Worm (Caenorhabditis elegans) whole organism, L4/young adult: ENCODE results near the gene mrps-34.

Experiments used
- W03F9.2 ChIP-seq: fragments of 150-350 bp; optimal IDR thresholded peaks from 2 replicates; lab custom pipeline; 2014; ENCODE audit warnings: missing biosample characterization, missing genetic modification characterization
- dao-5 ChIP-seq: sonication (generic microtip); optimal IDR thresholded peaks from 2 replicates; lab custom pipeline; 2016; ENCODE audit warnings: missing genotype, missing genetic modification characterization, moderate library complexity, missing compliant biosample characterization
- him-1 ChIP-seq: sonication (generic microtip); optimal IDR thresholded peaks from 2 replicates; lab custom pipeline; 2016; ENCODE audit warnings: missing genotype, missing genetic modification reagents, missing genetic modification characterization, missing compliant biosample characterization

Gene mrps-34

ce11 chrIII:4542362-4542931 is at the start of gene mrps-34, which contains the start of gene cisd-3.1:
TSS of gene mrps-34 (minus strand) at chrIII:4542452.
TSS of gene cisd-3.1 (plus strand) at chrIII:4542881.
- TF ChIP-seq dao-5 (no peak), W03F9.2 (tag; lab: Kevin White, UChicago) (no peak), him-1 (tag; lab: Kevin White, UChicago) (no peak)

- no peak for TF ChIP-seq W03F9.2 (tag; lab: Kevin White, UChicago)
- TF ChIP-seq him-1 (tag; lab: Kevin White, UChicago) = no peak
- no peak for TF ChIP-seq dao-5
Measured at ce11 chrIII:4587177-4587576, 44.9 kb upstream of the mrps-34 start, which contains the start of the genes F35G12.7 and smc-4. TSS of gene F35G12.7 (minus strand) at chrIII:4587330. TSS of gene smc-4 (plus strand) at chrIII:4587501.

DNA sequence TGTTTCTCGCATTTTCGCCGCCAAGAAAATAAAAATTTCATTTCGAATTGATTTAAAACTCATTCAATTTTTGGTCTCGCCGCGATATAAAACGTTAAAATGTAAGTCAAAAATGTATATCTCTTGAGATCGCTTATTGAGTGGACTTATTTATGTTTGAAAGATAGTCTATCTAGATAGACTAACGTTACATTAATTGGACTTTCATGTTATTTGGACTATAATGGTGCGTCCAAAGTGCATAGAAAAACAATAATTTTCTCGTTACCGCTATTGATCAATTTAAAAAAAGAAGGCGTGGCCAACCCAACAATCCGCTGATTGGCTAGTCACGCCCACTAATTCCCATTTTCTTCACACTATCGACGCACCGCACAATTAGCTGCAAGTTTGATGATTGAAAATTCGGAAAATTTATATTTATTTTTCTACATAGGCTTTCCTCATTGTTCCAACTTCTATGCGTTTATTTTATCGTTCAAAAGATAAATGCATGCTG is 41.9 kb upstream of the mrps-34 start, which contains the start of gene F35G12.5:
TSS of gene F35G12.5 (plus strand) at position 51 of the 499 bp plus-strand sequence.
- no peak for TF ChIP-seq W03F9.2 (tag; lab: Kevin White, UChicago)
- no peak for TF ChIP-seq dao-5
- no peak for TF ChIP-seq him-1 (tag; lab: Kevin White, UChicago)

ce11 chrIII:4581495-4581894 is 39.2 kb upstream of the mrps-34 start, which contains the start of gene F35G12.12:
TSS of gene F35G12.12 (plus strand) at chrIII:4581795.
- TF ChIP-seq him-1 (tag; lab: Kevin White, UChicago) (no peak), dao-5 (no peak), W03F9.2 (tag; lab: Kevin White, UChicago) (no peak)

DNA sequence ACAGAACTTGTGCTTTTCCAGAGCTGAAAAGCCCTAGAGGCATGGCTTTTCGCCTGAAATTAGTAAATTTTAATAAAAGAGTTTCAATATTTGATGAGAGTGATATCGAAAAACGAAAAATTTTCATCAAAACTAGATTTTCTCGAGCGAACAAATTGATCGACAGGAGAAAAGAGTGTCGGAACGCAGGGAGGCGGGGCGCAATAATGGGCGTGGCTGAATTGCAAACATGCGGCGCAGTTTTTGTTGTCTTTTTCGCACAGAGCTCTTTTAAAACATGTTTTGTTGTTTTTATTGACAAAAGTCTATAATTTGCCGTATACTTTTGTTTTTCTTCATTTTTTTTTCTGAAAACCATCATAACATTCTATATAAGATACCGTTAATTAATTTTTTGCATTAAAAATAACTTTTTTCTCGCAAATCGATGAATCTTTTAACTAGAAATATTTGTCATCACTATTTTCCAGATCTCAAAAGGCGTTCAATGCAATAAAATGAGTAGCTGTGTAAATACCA is 36.2 kb upstream of the mrps-34 start, which contains the start of the genes sel-5 and wdr-48:
TSS of gene sel-5 (minus strand) at position 53 of the 519 bp plus-strand sequence.
TSS of gene wdr-48 (plus strand) at position 469 of the 519 bp plus-strand sequence.
- TF ChIP-seq dao-5 = no peak
- peak; percentile 48 for TF ChIP-seq W03F9.2 (tag; lab: Kevin White, UChicago)
- no peak for TF ChIP-seq him-1 (tag; lab: Kevin White, UChicago)

- TF ChIP-seq dao-5 = peak; percentile 54
- TF ChIP-seq W03F9.2 (tag; lab: Kevin White, UChicago) = peak; percentile 80
- TF ChIP-seq him-1 (tag; lab: Kevin White, UChicago) = peak; percentile 66
Measured at ce11 chrIII:4568455-4568854, 26.2 kb upstream of the mrps-34 start, which contains the start of gene idhg-1. TSS of gene idhg-1 (plus strand) at chrIII:4568797.

ce11 chrIII:4568030-4568429 is 25.8 kb upstream of the mrps-34 start, which contains the start of gene mlcd-1:
TSS of gene mlcd-1 (minus strand) at chrIII:4568130.
- TF ChIP-seq him-1 (tag; lab: Kevin White, UChicago) (no peak), dao-5 (no peak), W03F9.2 (tag; lab: Kevin White, UChicago) (no peak)

ce11 chrIII:4562070-4562788 is 20.0 kb upstream of the mrps-34 start, which contains the start of gene pan-1:
TSS of gene pan-1 (plus strand) at chrIII:4562738.
- TF ChIP-seq W03F9.2 (tag; lab: Kevin White, UChicago) (peak; percentile 43), him-1 (tag; lab: Kevin White, UChicago) (no peak)

ce11 chrIII:4561286-4561685 is 19.0 kb upstream of the mrps-34 start:
- TF ChIP-seq him-1 (tag; lab: Kevin White, UChicago) (no peak), W03F9.2 (tag; lab: Kevin White, UChicago) (no peak), dao-5 (no peak)

ce11 chrIII:4560393-4560890 is 18.2 kb upstream of the mrps-34 start:
- TF ChIP-seq dao-5 (no peak), him-1 (tag; lab: Kevin White, UChicago) (peak; percentile 7), W03F9.2 (tag; lab: Kevin White, UChicago) (peak; percentile 34)

DNA sequence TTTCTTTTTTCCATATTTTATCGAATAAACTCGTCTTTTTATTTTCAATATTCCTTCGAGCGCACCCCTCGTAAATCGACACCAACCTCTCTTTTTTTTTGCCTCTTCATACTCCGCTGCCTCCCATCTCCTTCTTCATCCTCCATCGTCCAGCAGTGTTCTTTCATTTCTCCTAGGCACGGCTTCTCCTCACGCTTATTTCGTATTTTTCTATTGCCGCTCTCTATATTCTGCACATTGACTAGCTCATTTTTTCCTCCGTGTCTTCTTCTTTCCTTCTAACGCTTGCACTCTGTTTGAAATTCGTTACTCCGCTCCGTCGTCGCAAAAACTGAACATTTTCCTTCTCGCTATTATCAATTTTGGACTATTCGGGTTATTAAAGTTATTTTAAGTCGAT is 13.1 kb upstream of the mrps-34 start:
- no peak for TF ChIP-seq him-1 (tag; lab: Kevin White, UChicago)
- TF ChIP-seq W03F9.2 (tag; lab: Kevin White, UChicago) = no peak
- TF ChIP-seq dao-5 = no peak

DNA sequence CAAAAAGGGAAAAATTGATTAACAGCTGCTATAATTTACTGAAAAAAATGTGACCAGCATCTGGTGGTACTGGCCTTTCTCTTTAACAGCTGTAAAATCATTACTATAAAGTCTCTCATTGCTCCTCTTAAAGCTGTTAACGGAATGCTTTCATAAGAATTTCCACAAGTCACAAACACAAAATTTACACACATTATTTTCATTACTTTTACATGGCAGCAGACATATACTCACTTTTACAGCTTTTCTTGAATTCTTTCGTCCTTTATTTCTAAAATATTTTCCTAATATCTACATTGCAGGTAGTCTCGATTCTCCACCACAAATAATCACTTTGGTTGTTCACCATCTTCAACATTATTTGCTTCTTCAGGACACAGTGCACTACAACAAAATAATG is 11.1 kb upstream of the mrps-34 start, which contains the start of gene imph-1:
TSS of gene imph-1 (plus strand) at position 301 of the 400 bp plus-strand sequence.
- TF ChIP-seq him-1 (tag; lab: Kevin White, UChicago) (no peak), W03F9.2 (tag; lab: Kevin White, UChicago) (no peak), dao-5 (no peak)

ce11 chrIII:4552872-4553271 is 10.6 kb upstream of the mrps-34 start:
- no peak for TF ChIP-seq W03F9.2 (tag; lab: Kevin White, UChicago)
- TF ChIP-seq him-1 (tag; lab: Kevin White, UChicago) = no peak
- no peak for TF ChIP-seq dao-5
